Fruit fly (Drosophila melanogaster) whole organism, embryonic: ENCODE results near the gene CG8507.

Experiments used
- Awh ChIP-seq: fragments of 200-800 bp; sonication (Bioruptor generic); IDR thresholded peaks from 2 replicates; pipeline ENCODE4, ENCODE4 v1.3.6; 2022; ENCODE audit warnings: missing biosample characterization, missing genetic modification characterization
- CG10274 ChIP-seq: fragments of 200-800 bp; sonication (Bioruptor generic); optimal IDR thresholded peaks from 3 replicates; lab custom pipeline; 2017; ENCODE audit warnings: missing biosample characterization, mild to moderate bottlenecking, missing genetic modification characterization
- CG10543 ChIP-seq: fragments of 200-800 bp; sonication (Bioruptor generic); optimal IDR thresholded peaks from 3 replicates; lab custom pipeline; 2017; ENCODE audit warnings: missing biosample characterization, mild to moderate bottlenecking, missing genetic modification characterization, moderate library complexity
- CG11085 ChIP-seq: fragments of 200-800 bp; sonication (Bioruptor generic); IDR thresholded peaks from 2 replicates; pipeline ENCODE4 v1.3.6; 2022; ENCODE audit warnings: missing biosample characterization, missing genetic modification characterization
- CG12236 ChIP-seq: fragments of 200-800 bp; sonication (Bioruptor generic); optimal IDR thresholded peaks from 2 replicates; lab custom pipeline; 2016; ENCODE audit warnings: missing biosample characterization, missing genetic modification characterization
- CG1233 ChIP-seq: fragments of 200-800 bp; sonication (Bioruptor generic); optimal IDR thresholded peaks from 4 replicates; lab custom pipeline; 2018; ENCODE audit warnings: missing biosample characterization, mild to moderate bottlenecking, missing genetic modification characterization
- CG13624 ChIP-seq: fragments of 200-800 bp; sonication (Bioruptor generic); optimal IDR thresholded peaks from 2 replicates; lab custom pipeline; 2016; ENCODE audit warnings: missing biosample characterization, missing genetic modification characterization
- CG13775 ChIP-seq: fragments of 200-800 bp; sonication (Bioruptor generic); optimal IDR thresholded peaks from 3 replicates; lab custom pipeline; 2017; ENCODE audit warnings: missing biosample characterization, mild to moderate bottlenecking, missing genetic modification characterization
- CG14965 ChIP-seq: fragments of 200-800 bp; sonication (Bioruptor generic); optimal IDR thresholded peaks from 2 replicates; lab custom pipeline; 2016; ENCODE audit warnings: missing biosample characterization, missing genetic modification characterization, borderline replicate concordance
- CG31441 ChIP-seq: fragments of 200-800 bp; sonication (Bioruptor generic); IDR thresholded peaks from 2 replicates; pipeline ENCODE4 v1.3.6; 2022; ENCODE audit warnings: missing biosample characterization, missing genetic modification characterization
- CG34422 ChIP-seq: fragments of 200-800 bp; sonication (Bioruptor generic); IDR thresholded peaks from 3 replicates; pipeline ENCODE4 v1.3.6; 2022; ENCODE audit warnings: missing biosample characterization, missing genetic modification characterization
- CG4424 ChIP-seq: fragments of 200-800 bp; sonication (Bioruptor generic); optimal IDR thresholded peaks from 3 replicates; lab custom pipeline; 2016; ENCODE audit warnings: missing biosample characterization, missing genetic modification characterization
- CG5180 ChIP-seq: fragments of 200-800 bp; sonication (Bioruptor generic); optimal IDR thresholded peaks from 3 replicates; lab custom pipeline; 2017; ENCODE audit warnings: missing biosample characterization, missing genetic modification characterization, mild to moderate bottlenecking, moderate library complexity, missing genetic modification reagents
- CG5953 ChIP-seq: fragments of 200-800 bp; sonication (Bioruptor generic); IDR thresholded peaks from 2 replicates; pipeline ENCODE4 v1.3.6; 2022; ENCODE audit warnings: missing biosample characterization, missing genetic modification characterization
- CG7786 ChIP-seq: fragments of 200-800 bp; sonication (Bioruptor generic); optimal IDR thresholded peaks from 2 replicates; lab custom pipeline; 2016; ENCODE audit warnings: missing biosample characterization, missing genetic modification characterization
- CG7839 ChIP-seq: fragments of 200-800 bp; sonication (Bioruptor generic); optimal IDR thresholded peaks from 3 replicates; lab custom pipeline; 2018; ENCODE audit warnings: missing biosample characterization, mild to moderate bottlenecking, missing genetic modification characterization, moderate library complexity
- Eip74EF ChIP-seq, 2 experiments: fragments of 200-800 bp in 1 of 2; fragments of >200 bp in 1 of 2; sonication (Bioruptor generic) in 1 of 2; optimal IDR thresholded peaks; 2 replicates each; lab custom pipeline; 2017 to 2019; ENCODE audit warnings: missing biosample characterization in 2 of 2, missing genetic modification characterization in 2 of 2, mild to moderate bottlenecking in 1 of 2, moderate library complexity in 1 of 2
- HLH3B ChIP-seq: fragments of 200-800 bp; sonication (Bioruptor generic); IDR thresholded peaks from 2 replicates; pipeline ENCODE4 v1.3.6; 2022; ENCODE audit warnings: missing biosample characterization, missing genetic modification characterization
- Hr78 ChIP-seq, 2 experiments: fragments of 200-800 bp in 1 of 2; fragments of >200 bp in 1 of 2; sonication (Bioruptor generic) in 1 of 2; optimal IDR thresholded peaks; 2 replicates each; lab custom pipeline; 2017 to 2019; ENCODE audit warnings: missing biosample characterization in 2 of 2, missing genetic modification characterization in 2 of 2, mild to moderate bottlenecking in 1 of 2, moderate library complexity in 1 of 2
- Mad ChIP-seq: fragments of 200-800 bp; sonication (Bioruptor generic); optimal IDR thresholded peaks from 2 replicates; lab custom pipeline; 2016; ENCODE audit warnings: missing biosample characterization, missing genetic modification characterization
- Myb ChIP-seq: fragments of 200-800 bp; sonication (Bioruptor generic); optimal IDR thresholded peaks from 2 replicates; lab custom pipeline; 2016; ENCODE audit warnings: missing biosample characterization, missing genetic modification characterization
- NFAT ChIP-seq: fragments of 200-800 bp; sonication (Bioruptor generic); IDR thresholded peaks from 2 replicates; pipeline ENCODE4 v1.3.6; 2022; ENCODE audit warnings: missing biosample characterization, missing genetic modification characterization
- Pdp1 ChIP-seq, 2 experiments: fragments of 200-800 bp; sonication (Bioruptor generic); optimal IDR thresholded peaks; 3 replicates each; lab custom pipeline; 2016; ENCODE audit warnings: missing biosample characterization in 2 of 2, missing genetic modification characterization in 2 of 2, mild to moderate bottlenecking in 1 of 2, moderate library complexity in 1 of 2
- Sry-δ ChIP-seq: fragments of 200-800 bp; sonication (Bioruptor generic); optimal IDR thresholded peaks from 2 replicates; lab custom pipeline; 2016; ENCODE audit warnings: missing biosample characterization, missing genetic modification characterization
- Tbp ChIP-seq: fragments of >200 bp; optimal IDR thresholded peaks from 2 replicates; lab custom pipeline; 2018; ENCODE audit warnings: missing biosample characterization, missing genetic modification characterization
- ab ChIP-seq: fragments of 200-800 bp; sonication (Bioruptor generic); optimal IDR thresholded peaks from 2 replicates; lab custom pipeline; 2016; ENCODE audit warnings: missing biosample characterization, missing genetic modification characterization
- abd-A ChIP-seq: fragments of 200-800 bp; sonication (Bioruptor generic); optimal IDR thresholded peaks from 3 replicates; lab custom pipeline; 2019; ENCODE audit warnings: missing biosample characterization, mild to moderate bottlenecking, missing genetic modification characterization, moderate library complexity
- ac ChIP-seq: fragments of 200-800 bp; sonication (Bioruptor generic); optimal IDR thresholded peaks from 3 replicates; lab custom pipeline; 2017; ENCODE audit warnings: missing biosample characterization, mild to moderate bottlenecking, missing genetic modification characterization
- ap ChIP-seq: fragments of 200-800 bp; sonication (Bioruptor generic); IDR thresholded peaks from 2 replicates; pipeline ENCODE4 v1.3.6; 2022; ENCODE audit warnings: missing biosample characterization, missing genetic modification characterization
- ato ChIP-seq: fragments of 200-800 bp; sonication (Bioruptor generic); IDR thresholded peaks from 2 replicates; pipeline ENCODE4 v1.3.6; 2022; ENCODE audit warnings: missing biosample characterization, missing genetic modification characterization; ENCODE audit not compliant: partially characterized antibody
- bbx ChIP-seq: fragments of 200-800 bp; sonication (Bioruptor generic); IDR thresholded peaks from 2 replicates; pipeline ENCODE4 v1.3.6; 2022; ENCODE audit warnings: missing biosample characterization, missing genetic modification characterization; ENCODE audit not compliant: partially characterized antibody
- bsh ChIP-seq, 2 experiments: fragments of 200-800 bp; sonication (Bioruptor generic); optimal IDR thresholded peaks; 2 replicates each; lab custom pipeline; 2017 to 2018; ENCODE audit warnings: mild to moderate bottlenecking in 2 of 2, missing biosample characterization in 2 of 2, missing genetic modification characterization in 2 of 2, moderate library complexity in 1 of 2
- dati ChIP-seq: fragments of 200-800 bp; sonication (Bioruptor generic); IDR thresholded peaks from 2 replicates; pipeline ENCODE4 v1.3.6; 2022; ENCODE audit warnings: missing biosample characterization, missing genetic modification characterization
- eve ChIP-seq, 2 experiments: fragments of >200 bp; optimal IDR thresholded peaks; 2 replicates each; lab custom pipeline; 2017; ENCODE audit warnings: missing biosample characterization in 2 of 2, missing genetic modification characterization in 2 of 2
- ftz-f1 ChIP-seq: fragments of 200-800 bp; sonication (Bioruptor generic); optimal IDR thresholded peaks from 2 replicates; lab custom pipeline; 2016; ENCODE audit warnings: missing biosample characterization, missing genetic modification characterization
- gcm2 ChIP-seq: fragments of 200-800 bp; sonication (Bioruptor generic); optimal IDR thresholded peaks from 2 replicates; lab custom pipeline; 2016; ENCODE audit warnings: missing biosample characterization, missing genetic modification characterization
- grau ChIP-seq: fragments of 200-800 bp; optimal IDR thresholded peaks from 3 replicates; lab custom pipeline; 2019; ENCODE audit warnings: missing biosample characterization, mild to moderate bottlenecking, missing genetic modification characterization, moderate library complexity
- ken ChIP-seq: fragments of 200-800 bp; sonication (Bioruptor generic); IDR thresholded peaks from 3 replicates; pipeline ENCODE4 v1.3.6; 2022; ENCODE audit warnings: missing biosample characterization, missing genetic modification characterization
- mam ChIP-seq: fragments of 200-800 bp; sonication (Bioruptor generic); optimal IDR thresholded peaks from 3 replicates; lab custom pipeline; 2016; ENCODE audit warnings: missing biosample characterization, missing genetic modification characterization
- phol ChIP-seq: fragments of 200-800 bp; sonication (Bioruptor generic); optimal IDR thresholded peaks from 3 replicates; lab custom pipeline; 2018; ENCODE audit warnings: missing biosample characterization, mild to moderate bottlenecking, missing genetic modification characterization, moderate library complexity
- pum ChIP-seq: fragments of 200-800 bp; sonication (Bioruptor generic); optimal IDR thresholded peaks from 2 replicates; lab custom pipeline; 2016; ENCODE audit warnings: missing biosample characterization, missing genetic modification characterization
- pzg ChIP-seq: fragments of 200-800 bp; sonication (Bioruptor generic); optimal IDR thresholded peaks from 3 replicates; lab custom pipeline; 2018; ENCODE audit warnings: missing biosample characterization, mild to moderate bottlenecking, missing genetic modification characterization, moderate library complexity
- salm ChIP-seq: fragments of 200-800 bp; sonication (Bioruptor generic); optimal IDR thresholded peaks from 2 replicates; lab custom pipeline; 2018; ENCODE audit warnings: missing biosample characterization, mild to moderate bottlenecking, missing genetic modification characterization
- schlank ChIP-seq: fragments of 200-800 bp; sonication (Bioruptor generic); optimal IDR thresholded peaks from 2 replicates; lab custom pipeline; 2018; ENCODE audit warnings: missing biosample characterization, mild to moderate bottlenecking, missing genetic modification characterization
- ssp ChIP-seq: fragments of 200-800 bp; sonication (Bioruptor generic); IDR thresholded peaks from 2 replicates; pipeline ENCODE4 v1.3.6; 2022; ENCODE audit warnings: missing biosample characterization, missing genetic modification characterization
- toy ChIP-seq: fragments of 200-800 bp; sonication (Bioruptor generic); IDR thresholded peaks from 2 replicates; pipeline ENCODE4 v1.3.6; 2022; ENCODE audit warnings: missing biosample characterization, missing genetic modification characterization
- trh ChIP-seq: fragments of 200-800 bp; sonication (Bioruptor generic); optimal IDR thresholded peaks from 2 replicates; lab custom pipeline; 2016; ENCODE audit warnings: missing biosample characterization, missing genetic modification characterization
- ttk ChIP-seq: fragments of 200-800 bp; sonication (Bioruptor generic); IDR thresholded peaks from 2 replicates; pipeline ENCODE4 v2.1.2; 2022; ENCODE audit warnings: missing biosample characterization, missing genetic modification characterization
- twi ChIP-seq: fragments of 200-800 bp; optimal IDR thresholded peaks from 2 replicates; lab custom pipeline; 2019; ENCODE audit warnings: missing biosample characterization, mild to moderate bottlenecking, missing genetic modification characterization, moderate library complexity
- zen2 ChIP-seq: fragments of 200-800 bp; sonication (Bioruptor generic); IDR thresholded peaks from 3 replicates; pipeline ENCODE4 v1.3.6; 2022; ENCODE audit warnings: missing biosample characterization, missing genetic modification characterization; ENCODE audit not compliant: partially characterized antibody

Gene CG8507

dm6 chr3R:9777941-9778360, 13.3 kb upstream of the CG8507 start, which contains the start of gene RpS29 (continued):
- peak; percentile 93 for TF ChIP-seq CG10543
- peak; percentile 92 for TF ChIP-seq CG13624 (GFP tag; lab: Kevin White, UChicago)
- peak; percentile 64 for TF ChIP-seq salm
- peak; percentile 82 to 89 for TF ChIP-seq Pdp1 (GFP tag; optimal IDR thresholded peaks at IDR 0.05; lab: Kevin White, UChicago)
- peak; percentile 88 for TF ChIP-seq ato
- TF ChIP-seq abd-A (tag; lab: Kevin White, UChicago), result no peak
- TF ChIP-seq CG31441 (GFP tag; lab: Robert Waterston, UW), result peak; percentile 51; the same call in 1 of the 2 replicates
- TF ChIP-seq dati (GFP tag; lab: Robert Waterston, UW), result no peak
- peak; percentile 82 for TF ChIP-seq phol (tag; lab: Kevin White, UChicago)
- TF ChIP-seq gcm2 (GFP tag; lab: Kevin White, UChicago), result peak; percentile 62
- peak; percentile 21 for TF ChIP-seq CG14965 (GFP tag; lab: Kevin White, UChicago)
- TF ChIP-seq ttk (GFP tag; lab: Robert Waterston, UW), result peak; percentile 79
- TF ChIP-seq NFAT (GFP tag; lab: Robert Waterston, UW), result peak; percentile 94
- no peak for TF ChIP-seq ap
- peak; percentile 60 for TF ChIP-seq CG1233 (GFP tag; lab: Kevin White, UChicago)
- TF ChIP-seq CG5953 (GFP tag; lab: Robert Waterston, UW), result peak; percentile 60
- peak; percentile 85 for TF ChIP-seq schlank (tag; lab: Kevin White, UChicago)
- peak; percentile 77 for TF ChIP-seq CG13775
- TF ChIP-seq twi, result peak; percentile 27
- peak; percentile 51; the same call in 1 of the 2 replicates for TF ChIP-seq toy (GFP tag; lab: Robert Waterston, UW)
- TF ChIP-seq pzg (GFP tag; lab: Kevin White, UChicago), result peak; percentile 100
- peak; percentile 93 for TF ChIP-seq zen2 (GFP tag; lab: Robert Waterston, UW)
- peak; percentile 79 for TF ChIP-seq CG11085
- TF ChIP-seq pum (GFP tag; lab: Kevin White, UChicago), result peak; percentile 81
- peak; percentile 92 for TF ChIP-seq ken
- TF ChIP-seq eve (GFP tag; optimal IDR thresholded peaks at IDR 0.05; lab: Kevin White, UChicago), result no peak
- peak; percentile 66 for TF ChIP-seq CG7839 (tag; lab: Kevin White, UChicago)
- peak; percentile 24 for TF ChIP-seq CG5180
- TF ChIP-seq HLH3B (GFP tag; lab: Robert Waterston, UW), result peak; percentile 73
- peak; percentile 74 for TF ChIP-seq ftz-f1 (GFP tag; lab: Kevin White, UChicago)
- no peak for TF ChIP-seq ac (GFP tag; lab: Kevin White, UChicago)
- peak; percentile 100 for TF ChIP-seq Sry-δ (GFP tag; lab: Kevin White, UChicago)
- TF ChIP-seq grau (tag; lab: Kevin White, UChicago), result peak; percentile 76
- TF ChIP-seq CG4424 (GFP tag; lab: Kevin White, UChicago), result peak; percentile 70
- no peak for TF ChIP-seq Awh (GFP tag; lab: Robert Waterston, UW)
- peak; percentile 47 for TF ChIP-seq CG10274 (GFP tag; lab: Kevin White, UChicago)
- TF ChIP-seq CG12236 (GFP tag; lab: Kevin White, UChicago), result peak; percentile 42
- no peak for TF ChIP-seq Hr78 (GFP tag; optimal IDR thresholded peaks at IDR 0.05; lab: Kevin White, UChicago)
- peak; percentile 95 for TF ChIP-seq bbx
- TF ChIP-seq ssp (GFP tag; lab: Robert Waterston, UW), result peak; percentile 49
- TF ChIP-seq trh (GFP tag; lab: Kevin White, UChicago), result peak; percentile 53
- peak; percentile 46 to 49 for TF ChIP-seq bsh (GFP tag; optimal IDR thresholded peaks at IDR 0.05; lab: Kevin White, UChicago)
- peak; percentile 92 for TF ChIP-seq mam (GFP tag; lab: Kevin White, UChicago)
- peak; percentile 57 for TF ChIP-seq ab (GFP tag; lab: Kevin White, UChicago)
- peak; percentile 61 for TF ChIP-seq Tbp (GFP tag; lab: Kevin White, UChicago)
- peak; percentile 94 for TF ChIP-seq Myb
- TF ChIP-seq CG7786 (GFP tag; lab: Kevin White, UChicago), result peak; percentile 86
- peak in 1 of 2 experiments; percentile 69 for TF ChIP-seq Eip74EF (GFP tag; optimal IDR thresholded peaks at IDR 0.05; lab: Kevin White, UChicago)
- TF ChIP-seq Mad (GFP tag; lab: Kevin White, UChicago), result peak; percentile 85
- TF ChIP-seq CG34422, result peak; percentile 89
